Worm (Caenorhabditis elegans): ENCODE data around the gene H12D21.9.

Gene H12D21.9

ce11 chrV:14928248-14928647, 19.0 kb upstream of the H12D21.9 start, which contains the start of gene srg-55:
Gene srg-55 (minus strand): TSS chrV:14928348.
- TF ChIP-seq fkh-6 (tag; optimal IDR thresholded peaks at IDR 0.05) (no peak), dve-1 (tag; optimal IDR thresholded peaks at IDR 0.05) (no peak), dmd-4 (tag; optimal IDR thresholded peaks at IDR 0.05; ENCODE audit: borderline replicate concordance) (no peak), ceh-48 (tag; optimal IDR thresholded peaks at IDR 0.05) (no peak), K02D7.2 (tag; optimal IDR thresholded peaks at IDR 0.05) (no peak), C38D4.7 (GFP tag; optimal IDR thresholded peaks at IDR 0.05) (no peak), ztf-16 (tag; optimal IDR thresholded peaks at IDR 0.05) (no peak), tbx-2 (tag; optimal IDR thresholded peaks at IDR 0.05) (no peak), zip-5 (tag; optimal IDR thresholded peaks at IDR 0.05) (no peak), syd-9 (tag; optimal IDR thresholded peaks at IDR 0.05) (no peak), ahr-1 (tag; optimal IDR thresholded peaks at IDR 0.05) (no peak), tbx-7 (tag; optimal IDR thresholded peaks at IDR 0.05) (no peak), ceh-30 (tag; optimal IDR thresholded peaks at IDR 0.05) (no peak)

DNA sequence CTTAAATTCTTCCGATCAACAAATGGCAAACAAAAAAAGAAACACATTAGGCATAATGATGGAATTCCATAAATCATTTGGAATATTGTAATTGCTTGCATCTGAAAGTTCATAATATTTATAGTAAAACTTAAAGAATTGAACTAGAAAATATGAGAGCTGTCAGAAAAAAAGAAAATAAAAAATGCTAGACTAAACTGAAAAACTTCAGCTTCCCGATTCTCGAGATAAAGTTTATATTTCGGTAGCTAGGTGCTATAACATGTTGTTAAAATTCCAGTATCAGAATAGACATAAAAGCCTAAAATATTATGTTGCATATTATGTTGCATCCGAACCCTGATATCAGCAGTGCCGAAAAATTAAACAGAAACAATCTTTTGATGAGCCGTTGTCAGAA, 14.8 kb upstream of the H12D21.9 start, which contains the start of gene srg-54:
Gene srg-54, minus strand, starts transcription at position 101 of the 400 bp plus-strand sequence.
- TF ChIP-seq odd-2 (tag; optimal IDR thresholded peaks at IDR 0.05) = no peak
- no peak for TF ChIP-seq T23F11.4 (GFP tag; optimal IDR thresholded peaks at IDR 0.05)
- TF ChIP-seq elt-2 (tag; optimal IDR thresholded peaks at IDR 0.05) = no peak
- TF ChIP-seq pag-3 (tag; optimal IDR thresholded peaks at IDR 0.05; ENCODE audit: borderline replicate concordance) = no peak
- TF ChIP-seq tbx-2 (tag; optimal IDR thresholded peaks at IDR 0.05) = no peak
- TF ChIP-seq pha-4 (tag; optimal IDR thresholded peaks at IDR 0.05) = no peak
- TF ChIP-seq zip-5 (tag; optimal IDR thresholded peaks at IDR 0.05) = no peak
- no peak for TF ChIP-seq nhr-232 (tag; optimal IDR thresholded peaks at IDR 0.05)
- no peak for TF ChIP-seq lin-11 (tag; optimal IDR thresholded peaks at IDR 0.05)

DNA sequence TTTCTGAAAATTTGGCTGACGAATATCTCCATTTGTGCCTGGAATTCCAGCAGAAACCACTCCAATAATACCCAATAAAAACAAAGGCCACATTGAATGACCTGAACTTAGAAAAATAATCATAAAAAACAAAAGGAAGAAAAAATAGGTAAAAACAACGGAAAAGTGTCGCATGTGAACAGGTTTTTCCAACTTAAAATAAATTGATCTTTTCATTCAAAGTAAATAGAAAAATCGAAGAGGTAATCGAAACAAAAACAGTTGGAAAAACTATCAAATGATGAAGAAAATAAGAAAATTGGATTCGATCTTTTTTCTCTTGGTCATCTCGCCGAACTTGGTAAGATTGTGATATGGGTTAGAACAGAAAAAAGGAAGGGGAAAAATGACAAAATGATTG, 12.2 kb upstream of the H12D21.9 start, which contains the start of gene zmp-4:
Gene zmp-4, minus strand, starts transcription at position 101 of the 400 bp plus-strand sequence.
- TF ChIP-seq hlh-6 (tag; optimal IDR thresholded peaks at IDR 0.05) (no peak), pha-2 (tag; optimal IDR thresholded peaks at IDR 0.05) (no peak), eyg-1 (tag; optimal IDR thresholded peaks at IDR 0.05) (no peak), pat-9 (tag; optimal IDR thresholded peaks at IDR 0.05) (no peak), C08G9.2 (tag; optimal IDR thresholded peaks at IDR 0.05) (no peak), odd-2 (tag; optimal IDR thresholded peaks at IDR 0.05) (no peak), elt-2 (tag; optimal IDR thresholded peaks at IDR 0.05) (no peak), npax-4 (tag; optimal IDR thresholded peaks at IDR 0.05) (no peak), ztf-16 (tag; optimal IDR thresholded peaks at IDR 0.05) (no peak), ceh-18 (tag; optimal IDR thresholded peaks at IDR 0.05) (no peak)

- TF ChIP-seq tbx-2 (tag; optimal IDR thresholded peaks at IDR 0.05) (no peak), fkh-10 (GFP tag; optimal IDR thresholded peaks at IDR 0.05) (no peak), T23F11.4 (GFP tag; optimal IDR thresholded peaks at IDR 0.05) (no peak), pqm-1 (tag; optimal IDR thresholded peaks at IDR 0.05) (no peak), F13H6.1 (tag; optimal IDR thresholded peaks at IDR 0.05) (no peak), sox-4 (tag; optimal IDR thresholded peaks at IDR 0.05) (no peak), pha-2 (tag; optimal IDR thresholded peaks at IDR 0.05) (no peak), tbx-7 (tag; optimal IDR thresholded peaks at IDR 0.05) (no peak), hlh-30 (tag; optimal IDR thresholded peaks at IDR 0.05; ENCODE audit: insufficient read depth) (no peak), hlh-6 (tag; optimal IDR thresholded peaks at IDR 0.05) (no peak)
Measured at ce11 chrV:14915599-14915998, 6.3 kb upstream of the H12D21.9 start, which contains the start of gene H12D21.11. Gene H12D21.11 (plus strand): TSS chrV:14915899.

ce11 chrV:14910758-14911157, 1.5 kb upstream of the H12D21.9 start:
- no peak for TF ChIP-seq ceh-22 (tag; optimal IDR thresholded peaks at IDR 0.05)
- TF ChIP-seq ceh-48 (tag; optimal IDR thresholded peaks at IDR 0.05) = no peak
- no peak for TF ChIP-seq K09A11.1 (tag; optimal IDR thresholded peaks at IDR 0.05; ENCODE audit: insufficient read depth)
- TF ChIP-seq sdc-2 (tag; optimal IDR thresholded peaks at IDR 0.05) = no peak
- no peak for TF ChIP-seq ceh-34 (tag; optimal IDR thresholded peaks at IDR 0.05)
- no peak for TF ChIP-seq lim-6 (tag; optimal IDR thresholded peaks at IDR 0.05)
- no peak for TF ChIP-seq madf-2 (tag; optimal IDR thresholded peaks at IDR 0.05)
- no peak for TF ChIP-seq unc-55 (GFP tag; optimal IDR thresholded peaks at IDR 0.05)
- TF ChIP-seq pax-1 (tag; optimal IDR thresholded peaks at IDR 0.05) = no peak
- TF ChIP-seq rnt-1 (tag; optimal IDR thresholded peaks at IDR 0.05) = no peak
- no peak for TF ChIP-seq pat-9 (tag; optimal IDR thresholded peaks at IDR 0.05)
- no peak for TF ChIP-seq C08G9.2 (tag; optimal IDR thresholded peaks at IDR 0.05)
- no peak for TF ChIP-seq hlh-8 (tag; optimal IDR thresholded peaks at IDR 0.05)
- no peak for TF ChIP-seq ceh-19 (GFP tag; optimal IDR thresholded peaks at IDR 0.05)
- TF ChIP-seq ets-4 (tag; optimal IDR thresholded peaks at IDR 0.05) = no peak
- no peak for TF ChIP-seq lin-11 (tag; optimal IDR thresholded peaks at IDR 0.05)
- TF ChIP-seq dmd-4 (tag; optimal IDR thresholded peaks at IDR 0.05; ENCODE audit: borderline replicate concordance) = no peak
- TF ChIP-seq hlh-15 (tag; optimal IDR thresholded peaks at IDR 0.05) = no peak
- TF ChIP-seq T23F11.4 (GFP tag; optimal IDR thresholded peaks at IDR 0.05) = no peak
- TF ChIP-seq ceh-18 (tag; optimal IDR thresholded peaks at IDR 0.05) = no peak
